Fruit fly (Drosophila melanogaster) ovary, adult (tissue): Measurements from ENCODE around the gene CG4914.

Source experiments
- CG17801 ChIP-seq: fragments of 200-800 bp; optimal IDR thresholded peaks from 2 replicates; lab custom pipeline; 2019; ENCODE audit warnings: missing biosample characterization, mild to moderate bottlenecking, missing genetic modification characterization, moderate library complexity; ENCODE audit not compliant: partially characterized antibody

Gene CG4914

DNA sequence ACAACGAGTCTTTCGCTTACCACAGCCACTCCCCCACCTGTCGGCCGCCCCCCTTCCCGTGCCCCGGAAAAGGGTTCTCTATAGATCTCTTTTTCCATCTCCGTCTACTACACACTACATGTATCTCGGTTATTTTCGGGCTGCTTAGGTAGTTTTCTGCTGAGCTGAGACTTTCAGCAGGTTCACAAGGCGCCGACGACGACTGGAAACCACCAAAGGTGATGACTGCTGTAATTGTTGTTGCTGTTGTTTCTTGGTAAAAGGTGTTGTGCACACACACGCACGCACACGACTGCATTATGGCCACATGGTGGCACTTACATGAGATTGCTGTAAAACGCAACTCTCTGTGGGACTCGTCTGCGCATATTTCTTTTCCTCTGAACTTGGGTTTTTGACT, 34.3 kb downstream of the CG4914 start:
- no peak for TF ChIP-seq CG17801

DNA sequence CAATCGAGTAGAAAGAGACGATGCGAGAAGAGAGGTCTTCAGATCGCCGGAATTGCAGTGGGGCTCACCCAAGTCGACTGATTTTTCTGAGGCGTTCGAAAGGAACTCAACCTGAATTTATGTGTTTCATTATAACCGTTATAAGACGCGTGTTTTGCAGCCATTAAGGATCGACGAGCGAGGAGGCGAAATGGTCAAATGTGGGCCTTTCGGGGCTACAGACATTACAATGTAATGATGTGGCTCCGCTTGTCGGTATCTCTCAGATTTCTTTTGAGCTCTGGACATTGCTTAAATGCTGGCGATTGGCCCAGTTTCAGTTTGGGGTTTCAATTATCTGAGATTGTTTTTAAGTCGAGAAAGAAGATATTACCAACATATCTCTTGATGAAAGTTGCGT, 35.1 kb downstream of the CG4914 start:
- no peak for TF ChIP-seq CG17801

DNA sequence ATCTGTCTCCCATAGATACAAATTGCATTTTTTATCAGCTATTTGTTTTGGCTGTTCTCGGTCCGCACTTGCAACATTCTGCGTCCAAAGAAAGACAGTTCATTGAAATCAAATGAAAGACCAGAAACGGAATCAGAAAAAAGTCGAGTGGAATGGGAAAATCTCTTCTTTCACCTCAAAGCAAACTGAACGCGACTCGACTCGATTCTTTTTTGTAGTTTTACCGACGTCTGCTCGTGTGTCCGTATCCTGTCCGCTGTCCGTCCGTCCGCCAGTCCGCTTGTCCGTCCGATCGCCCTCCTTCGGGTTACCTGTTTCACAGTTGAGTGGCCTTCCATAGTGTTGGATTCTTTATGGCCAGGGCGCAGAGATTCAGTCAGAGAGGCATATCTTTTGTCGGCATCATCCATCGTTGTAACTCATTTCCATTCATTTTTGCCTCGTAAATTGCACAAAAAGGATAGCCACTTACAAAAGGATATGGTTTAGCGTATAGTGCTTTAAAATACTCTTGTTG, 35.9 kb downstream of the CG4914 start:
- no peak for TF ChIP-seq CG17801

DNA sequence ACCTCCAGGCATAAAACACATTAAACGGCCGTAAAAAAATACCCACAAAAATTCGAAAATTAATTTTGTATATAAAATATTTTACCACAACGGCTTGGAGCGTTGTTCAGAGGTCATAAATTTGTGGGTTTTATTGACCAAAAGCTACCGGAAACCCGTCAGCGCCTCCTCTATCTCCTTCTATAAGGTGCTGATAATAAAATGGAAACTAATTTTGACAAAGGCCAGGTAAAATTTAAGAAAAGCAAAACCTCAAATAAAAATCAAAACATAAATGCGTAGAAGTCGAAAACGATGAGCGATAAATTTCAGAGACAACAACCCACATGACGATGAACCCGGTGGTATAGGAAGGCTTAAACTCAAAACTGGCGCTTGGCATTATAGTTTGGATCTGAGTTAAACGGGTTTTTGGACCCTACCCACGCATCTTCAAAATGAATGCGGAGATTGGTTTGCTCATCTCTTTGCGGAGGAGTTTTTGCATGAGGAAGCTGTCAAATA, 37.1 kb downstream of the CG4914 start:
- TF ChIP-seq CG17801: no peak

DNA sequence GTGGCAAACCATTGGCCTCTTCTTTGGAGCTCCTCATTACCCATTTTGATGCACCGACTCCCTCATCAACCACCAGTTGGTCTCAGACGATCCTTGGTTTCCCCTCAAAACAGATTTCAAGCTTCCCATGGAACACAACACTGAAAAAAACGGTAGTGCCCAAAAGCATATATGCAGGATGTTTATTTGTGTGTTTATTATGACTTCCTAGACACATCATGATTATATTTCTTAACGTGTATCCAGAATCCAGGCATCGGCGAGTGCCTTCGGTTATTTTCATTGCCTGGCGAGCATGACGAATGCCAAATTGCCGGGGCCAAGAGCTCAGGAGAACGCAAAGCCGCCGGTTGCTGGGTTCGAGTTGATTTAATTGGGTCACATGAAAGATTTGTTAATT, 38.2 kb downstream of the CG4914 start:
- no peak for TF ChIP-seq CG17801

DNA sequence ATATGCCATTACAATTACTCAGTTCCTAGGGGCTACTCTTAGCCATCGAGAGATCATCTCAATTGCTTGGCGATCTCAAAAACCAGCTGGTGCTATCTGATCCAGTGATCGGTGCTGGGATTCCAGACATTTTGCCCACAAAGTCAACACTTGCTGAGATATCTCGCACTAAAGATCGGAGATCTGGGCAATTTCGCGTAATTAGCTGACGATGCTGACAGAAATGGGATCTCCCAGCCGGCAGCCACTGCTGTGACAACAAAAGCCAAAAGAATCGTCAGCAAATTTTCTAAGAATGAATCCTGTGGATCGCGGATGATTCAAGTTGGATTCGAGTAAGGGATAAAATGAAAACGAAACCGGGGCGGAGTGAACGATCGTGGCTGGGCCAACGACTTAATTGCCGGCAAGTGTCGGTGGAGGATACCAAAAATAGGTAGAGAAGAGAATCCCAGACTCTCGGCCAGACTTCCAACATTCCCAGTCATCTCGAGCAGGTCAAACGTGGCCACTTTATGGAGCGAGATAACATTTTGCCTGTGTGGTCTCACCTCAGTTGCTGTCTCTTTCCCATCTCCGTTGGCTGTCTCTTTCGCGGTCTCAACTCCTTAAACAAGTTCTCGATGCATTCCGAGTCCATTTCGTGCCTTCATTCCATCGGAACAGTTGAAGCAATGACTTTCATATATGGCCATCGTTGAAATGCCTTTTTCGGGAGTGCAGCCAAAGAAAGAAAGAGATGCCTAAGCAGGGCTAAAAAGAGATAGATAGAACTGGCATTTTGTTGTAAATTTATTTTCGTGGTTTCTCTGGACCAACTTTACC, 40.0 kb downstream of the CG4914 start:
- TF ChIP-seq CG17801: no peak

DNA sequence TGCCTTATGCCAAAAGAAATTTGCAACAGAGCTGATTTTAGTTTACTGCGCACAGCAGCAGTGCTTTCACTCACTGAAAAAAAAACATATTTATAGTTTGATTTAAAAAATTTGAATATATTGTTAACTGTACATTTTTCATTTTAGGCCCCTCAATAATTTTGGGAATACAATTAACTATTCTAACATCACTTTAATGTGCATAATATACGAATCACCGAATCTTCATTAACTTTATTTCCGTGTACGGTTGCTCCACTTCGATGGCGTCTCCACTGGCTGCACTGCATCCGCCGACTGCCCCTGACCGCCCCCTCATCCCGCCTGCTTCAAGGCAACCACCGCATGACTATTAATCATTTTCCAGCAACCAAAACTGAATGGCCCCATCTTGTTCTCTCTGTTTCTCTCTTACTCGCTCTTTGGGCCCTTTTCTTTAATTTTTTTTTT, 41.2 kb downstream of the CG4914 start:
- TF ChIP-seq CG17801: no peak

DNA sequence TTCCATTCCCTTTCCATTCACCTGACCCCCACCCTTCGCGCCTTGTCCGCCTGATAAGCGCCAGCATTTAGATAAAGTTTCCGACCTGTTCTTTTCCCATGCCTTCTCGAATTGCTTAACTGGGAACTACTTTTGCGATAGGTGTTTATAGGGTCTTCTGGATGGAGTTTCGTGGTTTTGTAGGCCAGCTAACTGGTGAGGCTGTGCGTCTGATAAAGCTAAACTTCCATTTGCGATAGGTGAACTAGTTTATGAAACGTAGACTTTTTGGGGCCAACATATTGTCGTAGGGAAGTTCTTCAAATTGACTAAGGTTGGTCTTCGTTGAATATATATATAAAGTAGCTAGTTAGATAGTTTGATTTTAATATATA, 42.4 kb downstream of the CG4914 start:
- no peak for TF ChIP-seq CG17801

DNA sequence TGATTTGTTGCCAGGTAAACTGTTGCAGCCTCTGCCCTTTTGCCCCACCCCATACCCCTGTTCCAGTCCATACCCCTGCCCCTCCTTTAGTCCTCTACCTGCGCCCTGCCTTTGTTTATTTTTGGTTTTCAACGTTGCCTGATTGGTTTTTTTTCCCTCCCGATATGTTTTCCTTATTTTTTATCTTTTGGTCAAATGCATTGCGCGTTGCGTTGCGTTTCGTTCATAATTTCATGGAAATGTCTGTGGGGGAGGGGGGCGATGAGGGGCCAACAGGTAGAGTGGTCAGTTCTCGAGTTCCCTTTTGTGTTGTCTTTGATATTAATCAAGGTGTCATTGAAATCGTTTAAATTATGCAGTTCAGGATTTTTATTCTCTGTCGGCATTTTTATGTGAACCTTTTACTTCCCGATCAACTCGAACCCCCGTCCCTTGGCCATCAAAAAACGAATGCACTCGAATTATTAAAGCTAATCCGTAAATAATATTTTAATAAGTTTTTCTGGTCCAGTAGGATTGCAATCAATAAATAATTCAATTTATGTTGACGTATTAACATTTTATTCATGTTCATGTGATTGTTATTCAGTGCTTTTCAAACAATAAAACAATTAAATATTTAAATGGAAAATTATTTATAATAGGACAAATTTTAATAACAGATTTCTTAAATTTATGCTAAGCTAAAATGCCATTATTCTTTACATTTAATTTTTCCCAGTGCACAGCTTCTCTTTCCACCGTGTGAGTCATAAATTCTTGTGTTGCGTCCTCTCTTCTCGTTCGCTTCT, 43.0 kb downstream of the CG4914 start:
- no peak for TF ChIP-seq CG17801

DNA sequence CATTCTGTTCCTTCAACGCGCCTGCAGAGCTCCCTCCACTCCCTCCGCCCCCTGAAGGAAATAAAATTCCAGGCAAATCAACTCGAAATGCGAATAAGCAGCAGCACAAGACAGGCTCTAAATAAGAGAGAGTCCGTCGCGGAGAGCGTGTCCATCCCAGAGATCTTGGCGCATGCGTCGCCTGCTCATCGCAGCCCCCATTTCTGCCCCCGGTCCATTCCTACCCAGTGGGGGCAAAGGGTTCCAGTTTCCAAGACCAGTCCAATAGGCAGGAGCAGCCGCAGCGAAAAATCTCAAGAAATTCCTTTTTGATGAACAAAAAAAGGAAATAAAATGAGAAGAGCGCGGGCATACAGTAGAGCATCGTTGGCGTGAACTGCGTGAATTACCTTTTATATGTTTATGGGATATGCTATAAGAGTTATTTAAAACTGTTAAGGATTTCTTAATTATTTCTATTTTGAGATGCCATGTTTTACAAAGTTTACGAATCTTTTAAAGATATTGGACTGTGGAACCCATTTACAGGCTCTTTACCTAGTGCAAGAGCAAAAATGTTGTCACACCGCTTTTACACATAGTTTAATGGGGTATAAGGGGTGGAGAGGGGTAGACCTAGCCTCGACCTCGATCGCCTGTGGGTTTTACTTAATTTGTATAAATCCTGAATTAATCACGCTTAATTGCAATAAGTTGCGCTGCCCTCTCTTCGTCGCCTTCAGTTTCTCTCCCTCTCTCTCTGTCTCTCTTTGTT, 43.8 kb downstream of the CG4914 start:
- TF ChIP-seq CG17801: no peak

DNA sequence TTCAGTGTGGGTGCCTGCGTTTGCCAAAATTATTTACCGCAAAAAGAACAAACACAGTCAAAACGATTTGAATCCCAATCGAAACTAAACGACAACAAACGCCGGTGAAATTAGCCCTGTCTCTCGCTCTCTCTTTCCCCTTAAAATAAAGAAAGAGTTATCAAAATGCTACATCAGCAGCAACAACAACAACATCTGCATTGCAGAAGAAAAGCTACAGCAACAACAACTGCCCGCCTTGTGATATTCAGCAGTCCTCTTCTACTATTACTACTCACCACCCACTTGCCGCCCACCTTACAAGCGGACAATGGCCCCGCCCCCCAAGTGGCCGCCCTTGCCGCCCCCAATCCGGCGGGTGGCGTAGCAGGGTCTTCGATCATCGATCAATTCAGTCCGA, 45.0 kb downstream of the CG4914 start:
- no peak for TF ChIP-seq CG17801

DNA sequence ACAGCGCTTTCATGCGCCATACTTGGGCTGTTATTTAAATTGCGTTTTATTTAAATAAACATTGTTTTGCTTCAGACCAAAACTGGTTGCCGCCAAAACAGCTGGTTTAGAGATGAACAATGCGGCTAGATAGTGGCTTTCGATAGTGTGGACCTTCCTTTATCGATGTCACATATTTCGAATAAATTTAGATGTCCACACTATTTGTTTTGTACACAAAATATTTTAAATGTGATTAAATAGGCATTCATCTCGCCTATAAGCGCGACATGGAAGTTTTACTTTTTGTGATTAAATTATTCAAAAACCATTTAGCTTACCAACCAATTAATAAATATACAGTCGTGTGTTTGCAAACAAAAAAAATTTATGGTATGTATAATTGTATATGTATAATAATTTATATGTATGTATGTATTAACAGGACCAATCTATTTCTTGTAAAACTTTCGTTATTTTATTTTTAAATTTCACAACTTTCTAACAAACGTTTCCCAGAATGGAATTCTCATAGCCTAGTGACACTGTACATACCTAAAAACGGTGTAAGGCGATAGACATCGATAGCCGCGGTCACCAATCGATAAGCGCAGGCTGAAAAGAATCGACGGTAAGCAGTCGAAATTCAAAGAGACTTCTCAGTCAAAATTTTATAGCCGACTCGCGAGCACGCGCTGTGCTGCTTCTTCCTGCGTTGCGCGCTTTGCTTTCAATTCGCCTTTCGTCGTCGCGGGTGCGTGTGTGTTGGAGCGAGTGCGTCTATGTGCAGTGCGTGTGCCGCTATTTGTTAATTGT, 45.8 kb downstream of the CG4914 start, which contains the start of the genes RecQ5 and dlp:
TSS of gene RecQ5 (minus strand) at position 114 of the 795 bp plus-strand sequence.
TSS of gene dlp (plus strand) at position 638 of the 795 bp plus-strand sequence.
- TF ChIP-seq CG17801: peak; percentile 38

DNA sequence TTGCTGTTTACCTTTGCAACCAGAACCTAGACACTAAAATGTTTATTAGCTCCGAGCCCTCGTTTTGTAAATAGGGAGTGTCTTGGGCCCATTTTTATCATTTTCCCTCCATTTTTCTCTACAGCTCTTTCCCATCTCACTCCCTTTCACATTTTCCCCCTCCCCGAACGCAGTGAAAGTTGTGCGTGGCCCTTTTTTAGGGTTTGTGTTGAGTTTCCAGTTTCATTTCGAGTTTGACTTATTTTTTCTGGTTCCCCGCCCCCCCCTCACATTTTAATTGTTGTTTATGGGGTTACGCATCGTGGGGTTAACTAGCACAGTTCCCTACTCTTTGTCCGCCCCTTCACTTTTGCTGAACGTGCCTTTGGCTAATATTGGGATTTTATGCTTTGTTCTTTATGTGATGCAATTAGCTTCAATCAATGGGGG, 52.4 kb downstream of the CG4914 start:
- no peak for TF ChIP-seq CG17801
